Fruit fly (Drosophila melanogaster) whole organism, pupa: ENCODE data around the gene Ugt35D1.

Source experiments
- CG12605 ChIP-seq: fragments of 200-800 bp; sonication (Bioruptor generic); IDR thresholded peaks from 2 replicates; pipeline ENCODE4 v1.3.6; 2022; ENCODE audit warnings: missing biosample characterization, missing genetic modification characterization
- CG15710 ChIP-seq: fragments of 200-800 bp; sonication (Bioruptor generic); optimal IDR thresholded peaks from 2 replicates; lab custom pipeline; 2018; ENCODE audit warnings: missing biosample characterization, mild to moderate bottlenecking, missing genetic modification characterization, moderate library complexity
- CG17806 ChIP-seq: fragments of 200-800 bp; sonication (Bioruptor generic); optimal IDR thresholded peaks from 2 replicates; lab custom pipeline; 2018; ENCODE audit warnings: missing biosample characterization, mild to moderate bottlenecking, missing genetic modification characterization, moderate library complexity
- CG34367 ChIP-seq: fragments of 200-800 bp; sonication (Bioruptor generic); optimal IDR thresholded peaks from 2 replicates; lab custom pipeline; 2018; ENCODE audit warnings: missing biosample characterization, mild to moderate bottlenecking, missing genetic modification characterization
- CG4496 ChIP-seq: fragments of 200-800 bp; sonication (Bioruptor generic); IDR thresholded peaks from 3 replicates; pipeline ENCODE4 v1.3.6; 2022; ENCODE audit warnings: missing biosample characterization, missing genetic modification characterization
- CG8159 ChIP-seq: fragments of 200-800 bp; sonication (Bioruptor generic); optimal IDR thresholded peaks from 3 replicates; lab custom pipeline; 2018; ENCODE audit warnings: missing biosample characterization, mild to moderate bottlenecking, missing genetic modification characterization, moderate library complexity
- CG8301 ChIP-seq: fragments of 200-800 bp; sonication (Bioruptor generic); optimal IDR thresholded peaks from 2 replicates; lab custom pipeline; 2018; ENCODE audit warnings: missing biosample characterization, mild to moderate bottlenecking, missing genetic modification characterization
- D1 ChIP-seq: fragments of 200-800 bp; sonication (Bioruptor generic); optimal IDR thresholded peaks from 2 replicates; lab custom pipeline; 2018; ENCODE audit warnings: missing biosample characterization, mild to moderate bottlenecking, missing genetic modification characterization, moderate library complexity
- Pif1A ChIP-seq: fragments of 200-800 bp; sonication (Bioruptor generic); optimal IDR thresholded peaks from 3 replicates; lab custom pipeline; 2016; ENCODE audit warnings: missing biosample characterization, missing genetic modification characterization
- Pif1B ChIP-seq: fragments of 200-800 bp; sonication (Bioruptor generic); optimal IDR thresholded peaks from 3 replicates; lab custom pipeline; 2016; ENCODE audit warnings: missing biosample characterization, missing genetic modification characterization
- Snoo ChIP-seq: fragments of 200-800 bp; sonication (Bioruptor generic); optimal IDR thresholded peaks from 3 replicates; lab custom pipeline; 2017; ENCODE audit warnings: missing biosample characterization, mild to moderate bottlenecking, missing genetic modification characterization, inconsistent platforms
- fd96Ca ChIP-seq: fragments of 200-800 bp; sonication (Bioruptor generic); IDR thresholded peaks from 3 replicates; pipeline ENCODE4 v1.3.6; 2022; ENCODE audit warnings: missing biosample characterization, missing genetic modification characterization
- rn ChIP-seq: fragments of 200-800 bp; sonication (Bioruptor generic); IDR thresholded peaks from 2 replicates; pipeline ENCODE4 v1.3.6; 2022; ENCODE audit warnings: missing biosample characterization, missing genetic modification characterization

dm6 chr3R:31369054-31369453, 26.1 kb downstream of the Ugt35D1 start:
- TF ChIP-seq rn (GFP tag; lab: Robert Waterston, UW) (no peak), Pif1B (no peak), CG15710 (tag; lab: Kevin White, UChicago) (no peak), CG8301 (tag; lab: Kevin White, UChicago) (no peak), CG12605 (GFP tag; lab: Robert Waterston, UW) (no peak), CG34367 (tag; lab: Kevin White, UChicago) (no peak), CG4496 (GFP tag; lab: Robert Waterston, UW) (no peak), CG17806 (tag; lab: Kevin White, UChicago) (no peak), Snoo (tag; lab: Kevin White, UChicago) (no peak), CG8159 (no peak), D1 (no peak), Pif1A (GFP tag; lab: Kevin White, UChicago) (no peak), fd96Ca (GFP tag; lab: Robert Waterston, UW) (no peak)
